Worm (Caenorhabditis elegans) whole organism, L4 larva: ENCODE data around the gene srg-24.

Source experiments
- R02D3.7 ChIP-seq: fragments of 150-350 bp; sonication (generic microtip); optimal IDR thresholded peaks from 3 replicates; lab custom pipeline; 2014; ENCODE audit warnings: missing biosample characterization, missing genetic modification characterization
- ama-1 ChIP-seq: fragments of 150-350 bp; optimal IDR thresholded peaks from 2 replicates; lab custom pipeline; 2014; ENCODE audit warnings: inconsistent platforms, mixed read lengths
- ctbp-1 ChIP-seq: fragments of 200-800 bp; sonication (Bioruptor generic); IDR thresholded peaks from 2 replicates; pipeline ENCODE4 v1.3.6; 2022; ENCODE audit warnings: missing genetic modification reagents, missing genetic modification characterization, missing compliant biosample characterization
- egl-27 ChIP-seq: sonication (generic microtip); optimal IDR thresholded peaks from 3 replicates; lab custom pipeline; 2017; ENCODE audit warnings: missing biosample characterization, missing genetic modification reagents, missing genetic modification characterization
- egl-43 ChIP-seq: fragments of 200-800 bp; sonication (Bioruptor generic); IDR thresholded peaks from 2 replicates; pipeline ENCODE4 v1.3.6; 2022; ENCODE audit warnings: missing genetic modification reagents, missing genetic modification characterization, missing compliant biosample characterization
- nhr-25 ChIP-seq: sonication (generic microtip); optimal IDR thresholded peaks from 2 replicates; lab custom pipeline; 2017; ENCODE audit warnings: missing genetic modification characterization, mild to moderate bottlenecking, missing compliant biosample characterization, antibody characterized with exemption, moderate library complexity, borderline replicate concordance; ENCODE audit not compliant: insufficient read depth
- set-16 ChIP-seq: fragments of 200-800 bp; sonication (Bioruptor generic); IDR thresholded peaks from 2 replicates; pipeline ENCODE4 v1.3.6; 2022; ENCODE audit warnings: missing genetic modification reagents, missing genetic modification characterization, missing compliant biosample characterization
- snpc-4 ChIP-seq: fragments of 150-350 bp; optimal IDR thresholded peaks from 2 replicates; lab custom pipeline; 2014; ENCODE audit warnings: missing biosample characterization, missing genetic modification characterization
- unc-62 ChIP-seq, 3 experiments: fragments of 150-350 bp in 1 of 3; sonication (generic microtip); optimal IDR thresholded peaks in 2 of 3; peaks in 1 of 3; 1 replicate in 1 of 3; 2 replicates in 2 of 3; lab custom pipeline; 2014 to 2017; ENCODE audit warnings: missing biosample characterization in 3 of 3, missing genetic modification characterization in 3 of 3, missing genetic modification reagents in 3 of 3, missing genotype in 1 of 3
- ztf-11 ChIP-seq: fragments of 150-350 bp; optimal IDR thresholded peaks from 2 replicates; lab custom pipeline; 2014; ENCODE audit warnings: missing biosample characterization, missing genetic modification characterization

ce11 chrII:3076915-3077314, 23.5 kb downstream of the srg-24 start, which contains the start of gene Y25C1A.8:
- TF ChIP-seq unc-62 (GFP tag; optimal IDR thresholded peaks at IDR 0.05 in 1 of 2; lab: Kevin White, UChicago) (peak in 1 of 2 experiments; percentile 92), unc-62 (tag; optimal IDR thresholded peaks at IDR 0.05; lab: Kevin White, UChicago) (no peak), set-16 (GFP tag; lab: Robert Waterston, UW) (peak; percentile 55; the same call in 1 of the 2 replicates), egl-43 (peak; percentile 82), ztf-11 (no peak), ama-1 (lab: Kevin White, UChicago) (no peak), nhr-25 (tag; lab: Kevin White, UChicago) (peak; percentile 7), snpc-4 (tag; lab: Kevin White, UChicago) (peak; percentile 48), R02D3.7 (tag; lab: Kevin White, UChicago) (no peak), egl-27 (tag; lab: Kevin White, UChicago) (no peak), ctbp-1 (GFP tag; lab: Robert Waterston, UW) (peak; percentile 85)
